Fruit fly (Drosophila melanogaster) ovary, adult (tissue): ENCODE results near the gene Tre1.
A peak's percentile ranks its signal among the peaks of the same experiment; 100 is the strongest.

Experiments
- CG17801 ChIP-seq: fragments of 200-800 bp; optimal IDR thresholded peaks from 2 replicates; lab custom pipeline; 2019; ENCODE audit warnings: missing biosample characterization, mild to moderate bottlenecking, missing genetic modification characterization, moderate library complexity; ENCODE audit not compliant: partially characterized antibody

Gene Tre1

dm6 chrX:5679933-5680667 is at the start of gene Tre1, which contains the start of gene Gr5a:
Gene Tre1 (minus strand): TSS chrX:5679977.
Gene Gr5a (plus strand): TSS chrX:5680617.
- no peak for TF ChIP-seq CG17801 (GFP tag; lab: Kevin White, UChicago)

- no peak for TF ChIP-seq CG17801 (GFP tag; lab: Kevin White, UChicago)
Observed at dm6 chrX:5724744-5725185, 45.0 kb upstream of the Tre1 start.

dm6 chrX:5724151-5724699 is 44.4 kb upstream of the Tre1 start:
- no peak for TF ChIP-seq CG17801 (GFP tag; lab: Kevin White, UChicago)

- TF ChIP-seq CG17801 (GFP tag; lab: Kevin White, UChicago): no peak
Observed at dm6 chrX:5723577-5723976, 43.8 kb upstream of the Tre1 start.

- peak; percentile 72 for TF ChIP-seq CG17801 (GFP tag; lab: Kevin White, UChicago)
Observed at dm6 chrX:5718476-5719012, 38.8 kb upstream of the Tre1 start.

dm6 chrX:5717741-5718475 is 38.1 kb upstream of the Tre1 start, which contains the start of gene CG33080:
Gene CG33080 (minus strand): TSS chrX:5717778.
- no peak for TF ChIP-seq CG17801 (GFP tag; lab: Kevin White, UChicago)

- no peak for TF ChIP-seq CG17801 (GFP tag; lab: Kevin White, UChicago)
Observed at dm6 chrX:5715455-5716227, 35.9 kb upstream of the Tre1 start.

dm6 chrX:5714786-5715185 is 35.0 kb upstream of the Tre1 start:
- no peak for TF ChIP-seq CG17801 (GFP tag; lab: Kevin White, UChicago)

dm6 chrX:5712966-5713365 is 33.2 kb upstream of the Tre1 start:
- TF ChIP-seq CG17801 (GFP tag; lab: Kevin White, UChicago): no peak

dm6 chrX:5705899-5706312 is 26.1 kb upstream of the Tre1 start:
- TF ChIP-seq CG17801 (GFP tag; lab: Kevin White, UChicago): no peak

- no peak for TF ChIP-seq CG17801 (GFP tag; lab: Kevin White, UChicago)
Observed at dm6 chrX:5705097-5705496, 25.3 kb upstream of the Tre1 start.

dm6 chrX:5699824-5700498 is 20.2 kb upstream of the Tre1 start:
- no peak for TF ChIP-seq CG17801 (GFP tag; lab: Kevin White, UChicago)

dm6 chrX:5698087-5698727 is 18.4 kb upstream of the Tre1 start, which contains the start of gene AdamTS-B:
Gene AdamTS-B (plus strand): TSS chrX:5698557.
- TF ChIP-seq CG17801 (GFP tag; lab: Kevin White, UChicago): peak; percentile 49
